Fruit fly (Drosophila melanogaster): ENCODE results near the gene CG15260.
A peak's percentile ranks its signal among the peaks of the same experiment; 100 is the strongest.

CG15260 gene

DNA sequence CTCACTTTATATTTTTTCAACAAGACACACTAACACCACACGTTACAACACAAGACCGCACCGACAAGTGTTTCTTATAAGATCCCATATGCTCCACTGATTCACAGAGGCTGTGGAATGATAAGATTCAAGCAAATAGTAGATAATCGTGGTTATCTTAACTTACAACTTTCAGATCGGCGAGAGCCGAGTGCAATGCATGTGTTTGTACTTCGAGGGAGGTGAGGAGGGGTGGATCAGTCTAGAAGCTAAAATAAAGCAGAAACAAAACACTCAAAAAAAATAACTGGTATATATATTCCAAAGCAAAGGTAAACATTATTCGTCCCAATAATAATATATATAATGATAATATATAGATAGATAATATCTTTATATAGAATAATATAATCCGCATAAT, 44.4 kb downstream of the CG15260 start, which contains the start of gene ZnT35C:
Gene ZnT35C, minus strand, starts transcription at position 101 of the 400 bp plus-strand sequence.
- TF ChIP-seq gem (tag; optimal IDR thresholded peaks at IDR 0.05) = peak; percentile 10
- peak; percentile 66 for TF ChIP-seq MTF-1 (GFP tag; optimal IDR thresholded peaks at IDR 0.05; ENCODE audit: borderline replicate concordance)
- no peak for TF ChIP-seq stc (GFP tag; IDR thresholded peaks at IDR 0.05)

- TF ChIP-seq CG10267 (tag; optimal IDR thresholded peaks at IDR 0.05) (no peak), en (GFP tag; optimal IDR thresholded peaks at IDR 0.05) (no peak), Abd-B (GFP tag; optimal IDR thresholded peaks at IDR 0.05) (no peak), CG6791 (GFP tag; IDR thresholded peaks at IDR 0.05; ENCODE audit: partially characterized antibody) (peak; percentile 57; the same call in 1 of the 3 replicates), HLH4C (GFP tag; IDR thresholded peaks at IDR 0.05; ENCODE audit: partially characterized antibody) (peak; percentile 66; the same call in 2 of the 3 replicates), H15 (GFP tag; IDR thresholded peaks at IDR 0.05) (no peak), CG18476 (GFP tag; optimal IDR thresholded peaks at IDR 0.05) (no peak), Ptx1 (GFP tag; IDR thresholded peaks at IDR 0.05) (no peak), CG12071 (GFP tag; optimal IDR thresholded peaks at IDR 0.05) (no peak), CG10543 (GFP tag; optimal IDR thresholded peaks at IDR 0.05) (no peak), CG16863 (GFP tag; optimal IDR thresholded peaks at IDR 0.05) (no peak), fd64A (GFP tag; optimal IDR thresholded peaks at IDR 0.05) (no peak), CG4820 (GFP tag; optimal IDR thresholded peaks at IDR 0.05) (no peak), dpn (GFP tag; optimal IDR thresholded peaks at IDR 0.05) (no peak), gsb-n (tag; optimal IDR thresholded peaks at IDR 0.05) (no peak), CG10462 (GFP tag; optimal IDR thresholded peaks at IDR 0.05) (no peak), z (GFP tag; IDR thresholded peaks at IDR 0.05) (no peak), Six4 (GFP tag; optimal IDR thresholded peaks at IDR 0.05) (no peak), h (optimal IDR thresholded peaks at IDR 0.05) (no peak), CG3838 (GFP tag; optimal IDR thresholded peaks at IDR 0.05) (no peak), lab (GFP tag; optimal IDR thresholded peaks at IDR 0.05) (no peak), slou (GFP tag; optimal IDR thresholded peaks at IDR 0.05) (no peak), scrt (GFP tag; optimal IDR thresholded peaks at IDR 0.05) (no peak), yki (optimal IDR thresholded peaks at IDR 0.05) (no peak), CG10147 (GFP tag; optimal IDR thresholded peaks at IDR 0.05) (no peak), CG7786 (GFP tag; optimal IDR thresholded peaks at IDR 0.05) (no peak), gce (GFP tag; IDR thresholded peaks at IDR 0.05) (no peak), CG8944 (GFP tag; optimal IDR thresholded peaks at IDR 0.05) (no peak), ERR (GFP tag; optimal IDR thresholded peaks at IDR 0.05) (no peak), CG14860 (GFP tag; IDR thresholded peaks at IDR 0.05; ENCODE audit: partially characterized antibody) (peak; percentile 58; the same call in 2 of the 3 replicates), Rx (GFP tag; IDR thresholded peaks at IDR 0.05) (no peak), lov (optimal IDR thresholded peaks at IDR 0.05) (no peak), lov (GFP tag; IDR thresholded peaks at IDR 0.05) (no peak), trh (GFP tag; optimal IDR thresholded peaks at IDR 0.05) (no peak), tap (tag; optimal IDR thresholded peaks at IDR 0.05) (no peak), Lhr (GFP tag; optimal IDR thresholded peaks at IDR 0.05) (no peak), TFAM (GFP tag; optimal IDR thresholded peaks at IDR 0.05) (no peak), Hmx (GFP tag; optimal IDR thresholded peaks at IDR 0.05) (no peak), Dref (GFP tag; IDR thresholded peaks at IDR 0.05) (no peak), Mad (GFP tag; optimal IDR thresholded peaks at IDR 0.05) (no peak), CG16813 (GFP tag; IDR thresholded peaks at IDR 0.05; ENCODE audit: partially characterized antibody) (peak; percentile 53; the same call in 2 of the 3 replicates), Asciz (GFP tag; optimal IDR thresholded peaks at IDR 0.05) (no peak), HLH54F (GFP tag; optimal IDR thresholded peaks at IDR 0.05) (no peak), inv (GFP tag; IDR thresholded peaks at IDR 0.05; ENCODE audit: partially characterized antibody) (peak; percentile 12; the same call in 1 of the 2 replicates), Chrac-16 (GFP tag; optimal IDR thresholded peaks at IDR 0.05) (no peak), Hmr (GFP tag; optimal IDR thresholded peaks at IDR 0.05) (no peak), Blimp-1 (GFP tag; optimal IDR thresholded peaks at IDR 0.05) (no peak)
These were observed 47.3 kb downstream of the CG15260 start for dm6 chr2L:15244708-15245107.

Data from whole organism, embryonic.